Worm (Caenorhabditis elegans) whole organism, L1 larva: ENCODE measurements around the gene nos-1.
A peak's percentile ranks its signal among the peaks of the same experiment; 100 is the strongest.

Experiments
- C04F5.9 ChIP-seq: sonication (generic microtip); optimal IDR thresholded peaks from 2 replicates; lab custom pipeline; 2016; ENCODE audit warnings: missing genetic modification characterization, missing compliant biosample characterization
- C34B4.2 ChIP-seq: sonication (generic microtip); optimal IDR thresholded peaks from 2 replicates; lab custom pipeline; 2017; ENCODE audit warnings: mild to moderate bottlenecking, missing genetic modification characterization, missing compliant biosample characterization
- Y116A8C.19 ChIP-seq: sonication (generic microtip); optimal IDR thresholded peaks from 2 replicates; lab custom pipeline; 2016; ENCODE audit warnings: missing compliant biosample characterization, missing genetic modification characterization, borderline replicate concordance
- alr-1 ChIP-seq: fragments of 200-800 bp; sonication (Bioruptor generic); optimal IDR thresholded peaks from 2 replicates; lab custom pipeline; 2018; ENCODE audit warnings: borderline replicate concordance, mild to moderate bottlenecking, missing genetic modification characterization, missing compliant biosample characterization
- ama-1 ChIP-seq: fragments of 150-350 bp; optimal IDR thresholded peaks from 2 replicates; lab custom pipeline; 2014
- blmp-1 ChIP-seq: fragments of 150-350 bp; optimal IDR thresholded peaks from 2 replicates; lab custom pipeline; 2014; ENCODE audit warnings: missing biosample characterization, missing genetic modification characterization
- ceh-63 ChIP-seq: fragments of 200-800 bp; sonication (Bioruptor generic); optimal IDR thresholded peaks from 2 replicates; lab custom pipeline; 2018; ENCODE audit warnings: mild to moderate bottlenecking, missing genetic modification characterization, missing compliant biosample characterization
- ceh-8 ChIP-seq: fragments of 200-800 bp; sonication (Bioruptor generic); optimal IDR thresholded peaks from 2 replicates; lab custom pipeline; 2018; ENCODE audit warnings: mild to moderate bottlenecking, missing genetic modification characterization, moderate library complexity, missing compliant biosample characterization
- dpl-1 ChIP-seq, 3 experiments: fragments of 150-350 bp in 2 of 3; sonication (generic microtip) in 1 of 3; optimal IDR thresholded peaks; 2 replicates each; lab custom pipeline; 2014 to 2017; ENCODE audit warnings: missing biosample characterization in 3 of 3, missing genetic modification characterization in 3 of 3, missing genetic modification reagents in 3 of 3
- egl-13 ChIP-seq: sonication (generic microtip); optimal IDR thresholded peaks from 2 replicates; lab custom pipeline; 2016; ENCODE audit warnings: missing genotype, missing genetic modification reagents, missing genetic modification characterization, missing compliant biosample characterization
- elt-2 ChIP-seq: sonication (generic microtip); optimal IDR thresholded peaks from 2 replicates; lab custom pipeline; 2016; ENCODE audit warnings: missing genetic modification characterization, mild to moderate bottlenecking, inconsistent platforms, missing compliant biosample characterization, missing genetic modification reagents
- elt-3 ChIP-seq, 6 experiments: fragments of 150-350 bp in 1 of 6; sonication (generic microtip); optimal IDR thresholded peaks; 2 replicates each; lab custom pipeline; 2017 to 2018; ENCODE audit warnings: missing biosample characterization in 6 of 6, missing genetic modification characterization in 6 of 6, inconsistent platforms in 1 of 6
- hlh-4 ChIP-seq: sonication (generic microtip); optimal IDR thresholded peaks from 2 replicates; lab custom pipeline; 2016; ENCODE audit warnings: mild to moderate bottlenecking, missing genetic modification characterization, missing compliant biosample characterization
- lin-14 ChIP-seq: fragments of 200-800 bp; sonication (Bioruptor generic); optimal IDR thresholded peaks from 2 replicates; lab custom pipeline; 2018; ENCODE audit warnings: mild to moderate bottlenecking, missing genetic modification characterization, moderate library complexity, missing compliant biosample characterization
- lin-15B ChIP-seq: fragments of 150-350 bp; sonication (generic microtip); optimal IDR thresholded peaks from 3 replicates; lab custom pipeline; 2014; ENCODE audit warnings: missing biosample characterization, missing genetic modification characterization
- lin-35 ChIP-seq, 2 experiments: fragments of 150-350 bp; optimal IDR thresholded peaks; 2 replicates each; lab custom pipeline; 2014; ENCODE audit warnings: missing biosample characterization in 2 of 2, missing genetic modification characterization in 2 of 2, missing genetic modification reagents in 2 of 2
- lsy-2 ChIP-seq, 2 experiments: fragments of 150-350 bp; optimal IDR thresholded peaks; 2 replicates each; lab custom pipeline; 2014; ENCODE audit warnings: missing biosample characterization in 2 of 2, missing genetic modification characterization in 2 of 2
- mdl-1 ChIP-seq, 2 experiments: fragments of 150-350 bp; optimal IDR thresholded peaks; 2 replicates each; lab custom pipeline; 2014 to 2017; ENCODE audit warnings: missing biosample characterization in 2 of 2, missing genetic modification characterization in 2 of 2, inconsistent platforms in 1 of 2
- mep-1 ChIP-seq: fragments of 150-350 bp; optimal IDR thresholded peaks from 2 replicates; lab custom pipeline; 2014; ENCODE audit warnings: missing biosample characterization, missing genetic modification characterization
- nhr-19 ChIP-seq: fragments of 200-800 bp; sonication (Bioruptor generic); conservative IDR thresholded peaks from 2 replicates; pipeline ENCODE4 v1.3.6; 2022; ENCODE audit warnings: missing genetic modification characterization, missing compliant biosample characterization
- nhr-20 ChIP-seq: sonication (generic microtip); optimal IDR thresholded peaks from 2 replicates; lab custom pipeline; 2016; ENCODE audit warnings: mild to moderate bottlenecking, missing genetic modification characterization, missing compliant biosample characterization
- nhr-47 ChIP-seq: sonication (generic microtip); optimal IDR thresholded peaks from 2 replicates; lab custom pipeline; 2016; ENCODE audit warnings: mild to moderate bottlenecking, missing genetic modification characterization, moderate library complexity, missing compliant biosample characterization
- nhr-71 ChIP-seq: sonication (generic microtip); optimal IDR thresholded peaks from 2 replicates; lab custom pipeline; 2016; ENCODE audit warnings: mild to moderate bottlenecking, missing genetic modification characterization, moderate library complexity, missing compliant biosample characterization
- nhr-76 ChIP-seq: sonication (generic microtip); optimal IDR thresholded peaks from 2 replicates; lab custom pipeline; 2017; ENCODE audit warnings: missing biosample characterization, missing genetic modification characterization
- nhr-77 ChIP-seq: fragments of 150-350 bp; optimal IDR thresholded peaks from 2 replicates; lab custom pipeline; 2014; ENCODE audit warnings: missing biosample characterization, missing genetic modification characterization
- nhr-85 ChIP-seq: sonication (generic microtip); peaks from one replicate; lab custom pipeline; 2016; ENCODE audit warnings: missing genetic modification characterization, inconsistent platforms, missing compliant biosample characterization
- pag-3 ChIP-seq: sonication (generic microtip); optimal IDR thresholded peaks from 2 replicates; lab custom pipeline; 2017; ENCODE audit warnings: missing genetic modification characterization, mild to moderate bottlenecking, missing compliant biosample characterization, antibody characterized with exemption, borderline replicate concordance; ENCODE audit not compliant: insufficient read depth
- pax-3 ChIP-seq: fragments of 200-800 bp; sonication (Bioruptor generic); optimal IDR thresholded peaks from 2 replicates; lab custom pipeline; 2018; ENCODE audit warnings: mild to moderate bottlenecking, missing genetic modification characterization, moderate library complexity, missing compliant biosample characterization
- pqm-1 ChIP-seq: sonication (generic microtip); optimal IDR thresholded peaks from 3 replicates; lab custom pipeline; 2017; ENCODE audit warnings: missing biosample characterization, missing genetic modification characterization
- skn-1 ChIP-seq: fragments of 150-350 bp; optimal IDR thresholded peaks from 2 replicates; lab custom pipeline; 2014; ENCODE audit warnings: missing biosample characterization, missing genetic modification characterization
- sox-4 ChIP-seq: sonication (generic microtip); optimal IDR thresholded peaks from 2 replicates; lab custom pipeline; 2016; ENCODE audit warnings: missing genetic modification characterization, missing compliant biosample characterization
- swsn-7 ChIP-seq: sonication (generic microtip); optimal IDR thresholded peaks from 2 replicates; lab custom pipeline; 2016; ENCODE audit warnings: missing genetic modification characterization, missing compliant biosample characterization
- tbx-2 ChIP-seq: sonication (generic microtip); optimal IDR thresholded peaks from 2 replicates; lab custom pipeline; 2016; ENCODE audit warnings: missing genetic modification characterization, missing compliant biosample characterization
- tlp-1 ChIP-seq: fragments of 150-350 bp; optimal IDR thresholded peaks from 2 replicates; lab custom pipeline; 2014; ENCODE audit warnings: missing biosample characterization, missing genetic modification characterization
- unc-86 ChIP-seq: sonication (generic microtip); optimal IDR thresholded peaks from 2 replicates; lab custom pipeline; 2016; ENCODE audit warnings: missing genetic modification characterization, missing compliant biosample characterization
- zip-4 ChIP-seq: fragments of 200-800 bp; sonication (Bioruptor generic); optimal IDR thresholded peaks from 2 replicates; lab custom pipeline; 2018; ENCODE audit warnings: mild to moderate bottlenecking, missing genetic modification characterization, moderate library complexity, missing compliant biosample characterization
- ztf-4 ChIP-seq: fragments of 150-350 bp; optimal IDR thresholded peaks from 2 replicates; lab custom pipeline; 2014; ENCODE audit warnings: missing biosample characterization, missing genetic modification characterization

Gene nos-1

ce11 chrII:10953065-10953464, at the start of gene nos-1:
Gene nos-1, minus strand, starts transcription at chrII:10953165.
- TF ChIP-seq egl-13 (tag; lab: Kevin White, UChicago) = no peak
- TF ChIP-seq elt-3 (tag; optimal IDR thresholded peaks at IDR 0.05; lab: Kevin White, UChicago) = no peak
- TF ChIP-seq ceh-63 (GFP tag; lab: Kevin White, UChicago) = no peak
- TF ChIP-seq nhr-76 (tag; lab: Kevin White, UChicago) = no peak
- no peak for TF ChIP-seq ztf-4 (tag; lab: Kevin White, UChicago)
- TF ChIP-seq tlp-1 = no peak
- TF ChIP-seq dpl-1 (GFP tag; optimal IDR thresholded peaks at IDR 0.05; lab: Kevin White, UChicago) = no peak
- TF ChIP-seq blmp-1 = no peak
- no peak for TF ChIP-seq nhr-19 (GFP tag; lab: Robert Waterston, UW)
- TF ChIP-seq skn-1 (tag; lab: Kevin White, UChicago) = no peak
- no peak for TF ChIP-seq mep-1 (tag; lab: Kevin White, UChicago)
- no peak for TF ChIP-seq lin-35 (GFP tag; optimal IDR thresholded peaks at IDR 0.05; lab: Kevin White, UChicago)
- TF ChIP-seq alr-1 (tag; lab: Kevin White, UChicago) = no peak
- no peak for TF ChIP-seq pag-3 (tag; lab: Kevin White, UChicago)
- no peak for TF ChIP-seq Y116A8C.19 (tag; lab: Kevin White, UChicago)
- TF ChIP-seq lin-15B = no peak
- no peak for TF ChIP-seq ama-1 (lab: Kevin White, UChicago)
- TF ChIP-seq nhr-20 = no peak

- TF ChIP-seq nhr-47 (tag; lab: Kevin White, UChicago) (peak; percentile 18), nhr-71 (peak; percentile 27), nhr-77 (tag; lab: Kevin White, UChicago) (no peak)
Observed at ce11 chrII:10999109-10999508, 46.1 kb upstream of the nos-1 start.

- no peak for TF ChIP-seq swsn-7 (tag; lab: Kevin White, UChicago)
- no peak for TF ChIP-seq unc-86 (tag; lab: Kevin White, UChicago)
Observed at ce11 chrII:10995600-10995999, 42.6 kb upstream of the nos-1 start.

ce11 chrII:10993607-10994229, 40.8 kb upstream of the nos-1 start:
- no peak for TF ChIP-seq sox-4 (tag; lab: Kevin White, UChicago)
- TF ChIP-seq nhr-85 = peak; percentile 74
- no peak for TF ChIP-seq ceh-8 (GFP tag; lab: Kevin White, UChicago)
- no peak for TF ChIP-seq mdl-1 (tag; optimal IDR thresholded peaks at IDR 0.05; lab: Kevin White, UChicago)
- TF ChIP-seq lin-14 = peak; percentile 29
- TF ChIP-seq ceh-63 (GFP tag; lab: Kevin White, UChicago) = no peak
- TF ChIP-seq ama-1 (lab: Kevin White, UChicago) = no peak

ce11 chrII:10990592-10990991, 37.6 kb upstream of the nos-1 start:
- TF ChIP-seq lin-14 = peak; percentile 70
- peak in 1 of 2 experiments; percentile 8 for TF ChIP-seq lsy-2 (tag; optimal IDR thresholded peaks at IDR 0.05; lab: Kevin White, UChicago)
- no peak for TF ChIP-seq nhr-47 (tag; lab: Kevin White, UChicago)
- no peak for TF ChIP-seq zip-4 (GFP tag; lab: Kevin White, UChicago)
- peak; percentile 21 for TF ChIP-seq tbx-2
- peak; percentile 5 for TF ChIP-seq nhr-71
- TF ChIP-seq egl-13 (tag; lab: Kevin White, UChicago) = peak; percentile 10
- TF ChIP-seq, all 84 proteins: peak for 5

ce11 chrII:10989180-10989579, 36.2 kb upstream of the nos-1 start:
- TF ChIP-seq lin-15B = no peak
- TF ChIP-seq tbx-2 = no peak
- TF ChIP-seq pqm-1 (tag; lab: Kevin White, UChicago) = no peak
- TF ChIP-seq nhr-20 = no peak
- no peak for TF ChIP-seq unc-86 (tag; lab: Kevin White, UChicago)
- no peak for TF ChIP-seq tlp-1
- TF ChIP-seq C34B4.2 (tag; lab: Kevin White, UChicago) = no peak
- no peak for TF ChIP-seq hlh-4
- no peak for TF ChIP-seq ceh-63 (GFP tag; lab: Kevin White, UChicago)
- TF ChIP-seq nhr-71 = no peak
- TF ChIP-seq pax-3 (tag; lab: Kevin White, UChicago) = no peak
- TF ChIP-seq elt-2 (tag; lab: Kevin White, UChicago) = no peak
- TF ChIP-seq blmp-1 = no peak
- no peak for TF ChIP-seq lin-14
- no peak for TF ChIP-seq pag-3 (tag; lab: Kevin White, UChicago)
- no peak for TF ChIP-seq zip-4 (GFP tag; lab: Kevin White, UChicago)
- TF ChIP-seq C04F5.9 = no peak
- no peak for TF ChIP-seq nhr-77 (tag; lab: Kevin White, UChicago)
